Worm (Caenorhabditis elegans) whole organism, L1 larva: ENCODE measurements around the gene Y44A6C.2.

Source experiments
- F16B12.6 ChIP-seq: fragments of 150-350 bp; optimal IDR thresholded peaks from 2 replicates; lab custom pipeline; 2014; ENCODE audit warnings: missing biosample characterization, missing genetic modification characterization
- fkh-4 ChIP-seq: sonication (generic microtip); optimal IDR thresholded peaks from 2 replicates; lab custom pipeline; 2016; ENCODE audit warnings: missing compliant biosample characterization, missing genetic modification characterization, borderline replicate concordance
- nhr-12 ChIP-seq: sonication (generic microtip); optimal IDR thresholded peaks from 2 replicates; lab custom pipeline; 2017; ENCODE audit warnings: missing biosample characterization, missing genetic modification characterization
- nhr-237 ChIP-seq: fragments of 150-350 bp; optimal IDR thresholded peaks from 2 replicates; lab custom pipeline; 2014; ENCODE audit warnings: missing biosample characterization, missing genetic modification characterization
- nhr-90 ChIP-seq: sonication (generic microtip); optimal IDR thresholded peaks from 2 replicates; lab custom pipeline; 2016; ENCODE audit warnings: mild to moderate bottlenecking, missing genetic modification characterization, missing compliant biosample characterization; ENCODE audit not compliant: poor library complexity
- skn-1 ChIP-seq: fragments of 150-350 bp; optimal IDR thresholded peaks from 2 replicates; lab custom pipeline; 2014; ENCODE audit warnings: missing biosample characterization, missing genetic modification characterization
- sup-37 ChIP-seq: fragments of 200-800 bp; sonication (Bioruptor generic); optimal IDR thresholded peaks from 2 replicates; lab custom pipeline; 2018; ENCODE audit warnings: mild to moderate bottlenecking, missing genetic modification characterization, missing compliant biosample characterization
- tbx-2 ChIP-seq: sonication (generic microtip); optimal IDR thresholded peaks from 2 replicates; lab custom pipeline; 2016; ENCODE audit warnings: missing genetic modification characterization, missing compliant biosample characterization
- zag-1 ChIP-seq: fragments of 150-350 bp; optimal IDR thresholded peaks from 2 replicates; lab custom pipeline; 2014; ENCODE audit warnings: missing biosample characterization, missing genetic modification characterization

DNA sequence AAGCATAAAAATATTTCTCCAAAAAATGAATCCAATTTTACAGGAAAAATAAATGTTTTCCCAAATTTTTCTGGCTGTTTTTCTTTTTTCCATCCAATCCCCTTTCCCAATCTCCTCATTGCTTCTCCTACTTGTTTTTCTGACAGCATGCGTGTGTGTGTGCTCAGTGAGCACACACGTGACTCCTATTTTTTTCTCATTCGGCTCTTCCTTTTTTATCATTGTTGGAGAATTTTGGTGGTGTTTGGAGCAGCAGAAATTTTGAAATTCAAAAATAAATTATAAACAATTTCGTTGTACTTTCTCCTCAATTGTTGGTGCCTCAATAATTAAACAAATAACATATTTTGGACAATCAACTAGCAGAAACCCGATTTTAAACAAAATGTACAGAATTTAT is 11.4 kb upstream of the Y44A6C.2 start:
- TF ChIP-seq tbx-2 (tag; lab: Kevin White, UChicago), result no peak
- no peak for TF ChIP-seq zag-1 (tag; lab: Kevin White, UChicago)
- no peak for TF ChIP-seq fkh-4 (tag; lab: Kevin White, UChicago)
- no peak for TF ChIP-seq nhr-237 (tag; lab: Kevin White, UChicago)
- TF ChIP-seq F16B12.6 (tag; lab: Kevin White, UChicago), result no peak
- no peak for TF ChIP-seq nhr-90 (tag; lab: Kevin White, UChicago)
- no peak for TF ChIP-seq sup-37 (GFP tag; lab: Kevin White, UChicago)
- no peak for TF ChIP-seq nhr-12 (tag; lab: Kevin White, UChicago)
- peak; percentile 35 for TF ChIP-seq skn-1
